Worm (Caenorhabditis elegans): ENCODE data around the gene Y45F3A.9.
A peak's percentile ranks its signal among the peaks of the same experiment; 100 is the strongest.

Y45F3A.9 gene

DNA sequence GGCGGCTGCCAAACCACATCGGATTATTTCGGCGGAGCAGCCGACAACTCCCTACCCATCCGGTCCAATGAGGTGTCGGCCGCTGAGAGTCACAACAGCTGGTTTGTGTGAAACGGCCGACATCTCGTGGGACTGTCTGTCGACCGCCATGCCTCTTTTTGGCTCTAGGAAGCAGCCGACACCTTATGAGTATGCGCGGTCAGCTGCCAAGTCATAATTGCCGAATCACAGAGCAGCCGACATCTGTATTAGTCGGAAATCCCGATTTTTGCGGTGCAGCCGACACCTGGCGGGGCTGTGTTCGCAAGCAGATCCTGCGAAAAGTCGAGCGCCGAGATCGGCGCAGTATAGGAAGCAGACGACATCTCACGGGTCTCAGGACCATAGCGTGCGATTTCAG is 2.9 kb downstream of the Y45F3A.9 start:
- TF ChIP-seq nfya-1 (tag; optimal IDR thresholded peaks at IDR 0.05) (no peak), C08G9.2 (tag; optimal IDR thresholded peaks at IDR 0.05) (no peak), pag-3 (tag; optimal IDR thresholded peaks at IDR 0.05; ENCODE audit: borderline replicate concordance) (no peak), pros-1 (tag; optimal IDR thresholded peaks at IDR 0.05) (no peak), sox-2 (GFP tag; IDR thresholded peaks at IDR 0.05) (no peak), zip-5 (tag; optimal IDR thresholded peaks at IDR 0.05) (no peak), lim-6 (tag; optimal IDR thresholded peaks at IDR 0.05) (no peak), dve-1 (tag; optimal IDR thresholded peaks at IDR 0.05) (no peak)

DNA sequence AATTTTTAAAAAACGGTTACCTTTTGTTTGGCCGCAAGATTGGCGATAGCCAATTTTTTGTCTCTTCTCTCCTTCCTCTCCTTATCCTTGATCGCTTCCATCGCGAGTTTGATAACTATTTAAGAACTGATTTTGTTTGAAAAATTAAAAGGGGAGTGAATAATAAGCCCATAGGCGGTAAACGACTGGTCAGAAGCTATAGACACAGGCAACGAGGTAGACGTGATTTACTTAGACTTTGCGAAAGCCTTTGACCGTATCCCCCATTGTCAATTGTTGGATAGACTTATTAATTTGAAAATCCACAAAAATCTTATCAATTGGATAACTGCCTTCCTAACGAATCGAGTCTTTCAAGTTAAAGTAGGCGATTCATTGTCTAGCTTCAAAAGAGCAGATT is 8.7 kb downstream of the Y45F3A.9 start, which contains the start of gene Y45F3A.5:
Gene Y45F3A.5 (minus strand): TSS at position 101 of the 400 bp plus-strand sequence.
- TF ChIP-seq ceh-48 (tag; optimal IDR thresholded peaks at IDR 0.05) (no peak), hlh-15 (tag; optimal IDR thresholded peaks at IDR 0.05) (no peak), npax-4 (tag; optimal IDR thresholded peaks at IDR 0.05) (no peak)

DNA sequence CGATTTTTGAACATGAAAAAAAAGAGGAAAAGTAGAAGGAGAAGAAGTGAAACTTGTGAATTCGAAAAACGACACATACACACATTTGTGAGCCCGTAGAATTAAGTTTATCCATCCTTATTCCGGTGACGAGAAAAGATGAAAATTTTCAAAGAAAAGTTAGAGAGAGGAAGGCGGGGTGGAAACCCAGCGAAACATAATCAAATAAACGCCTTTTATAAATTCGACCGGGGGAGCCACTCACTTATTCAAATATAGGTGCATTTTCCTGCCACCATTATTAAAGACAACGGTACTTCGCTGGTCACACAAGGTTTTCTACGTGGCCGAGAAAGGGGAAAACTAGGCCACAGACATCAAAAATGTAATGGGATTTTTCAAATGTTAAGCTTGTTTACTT is 11.5 kb downstream of the Y45F3A.9 start:
- TF ChIP-seq hlh-13 (GFP tag; optimal IDR thresholded peaks at IDR 0.05) (no peak), unc-42 (tag; optimal IDR thresholded peaks at IDR 0.05) (peak; percentile 91)

DNA sequence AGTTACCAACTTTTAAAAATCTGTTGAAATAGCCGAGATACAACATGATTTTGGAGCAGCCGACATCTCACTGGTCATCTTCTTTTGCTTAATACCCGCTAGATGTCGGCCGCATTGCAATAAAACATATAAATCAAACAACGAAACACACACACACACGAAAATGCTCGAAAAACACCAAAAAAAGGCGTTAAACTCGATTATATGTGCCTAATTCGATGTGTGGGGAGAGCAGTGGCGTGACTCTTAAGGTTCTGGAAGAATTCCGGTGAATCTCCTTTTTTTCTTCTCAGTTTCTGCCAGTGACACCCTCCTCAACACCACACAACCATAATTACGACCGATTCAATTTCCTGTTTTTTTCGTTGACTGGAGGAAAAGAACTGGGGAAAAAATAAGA is 14.8 kb downstream of the Y45F3A.9 start:
- TF ChIP-seq unc-42 (tag; optimal IDR thresholded peaks at IDR 0.05) (peak; percentile 13), pag-3 (tag; optimal IDR thresholded peaks at IDR 0.05; ENCODE audit: borderline replicate concordance) (no peak), ttx-3 (tag; optimal IDR thresholded peaks at IDR 0.05) (no peak), tbx-7 (tag; optimal IDR thresholded peaks at IDR 0.05) (no peak), lim-6 (tag; optimal IDR thresholded peaks at IDR 0.05) (no peak), pqm-1 (tag; optimal IDR thresholded peaks at IDR 0.05) (no peak), ceh-45 (GFP tag; IDR thresholded peaks at IDR 0.05) (no peak)

DNA sequence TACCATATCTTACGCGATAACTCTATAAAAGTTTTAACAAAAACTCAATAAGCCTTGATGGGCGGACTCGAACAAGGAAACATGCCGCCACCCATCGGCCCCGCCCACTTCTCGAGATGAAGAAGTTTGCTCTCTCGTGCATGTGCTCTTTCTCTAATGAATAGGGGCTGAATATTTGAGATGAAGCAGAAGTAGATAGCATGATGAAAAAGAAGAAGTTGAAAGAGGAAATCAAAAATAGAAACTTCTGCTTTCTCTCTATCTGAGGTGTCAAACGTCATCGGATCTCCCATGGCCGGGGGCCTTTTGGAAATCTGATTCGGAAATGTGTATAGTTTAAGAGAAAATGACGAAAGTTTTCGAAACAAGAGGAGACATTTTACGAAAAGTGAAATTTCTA is 16.1 kb downstream of the Y45F3A.9 start:
- TF ChIP-seq pag-3 (tag; optimal IDR thresholded peaks at IDR 0.05; ENCODE audit: borderline replicate concordance), result no peak
- TF ChIP-seq unc-42 (tag; optimal IDR thresholded peaks at IDR 0.05), result peak; percentile 20

ce11 chrIII:10577782-10578181 is 17.2 kb downstream of the Y45F3A.9 start:
- TF ChIP-seq sox-2 (GFP tag; IDR thresholded peaks at IDR 0.05), result no peak
- TF ChIP-seq unc-42 (tag; optimal IDR thresholded peaks at IDR 0.05), result peak; percentile 13
- TF ChIP-seq dmd-4 (tag; optimal IDR thresholded peaks at IDR 0.05; ENCODE audit: borderline replicate concordance), result no peak
- no peak for TF ChIP-seq ztf-16 (tag; optimal IDR thresholded peaks at IDR 0.05)
- TF ChIP-seq hlh-6 (tag; optimal IDR thresholded peaks at IDR 0.05), result no peak

- TF ChIP-seq ceh-34 (tag; optimal IDR thresholded peaks at IDR 0.05) (no peak), sdc-2 (tag; optimal IDR thresholded peaks at IDR 0.05) (no peak)
These were observed 19.6 kb downstream of the Y45F3A.9 start, which contains the start of gene Y45F3A.4 for ce11 chrIII:10575320-10575719. Y45F3A.4 (minus strand) TSS chrIII:10575420.

ce11 chrIII:10569246-10569645 is 25.7 kb downstream of the Y45F3A.9 start:
- TF ChIP-seq nfya-1 (tag; optimal IDR thresholded peaks at IDR 0.05) (peak; percentile 75), pha-4 (tag; optimal IDR thresholded peaks at IDR 0.05) (no peak)

DNA sequence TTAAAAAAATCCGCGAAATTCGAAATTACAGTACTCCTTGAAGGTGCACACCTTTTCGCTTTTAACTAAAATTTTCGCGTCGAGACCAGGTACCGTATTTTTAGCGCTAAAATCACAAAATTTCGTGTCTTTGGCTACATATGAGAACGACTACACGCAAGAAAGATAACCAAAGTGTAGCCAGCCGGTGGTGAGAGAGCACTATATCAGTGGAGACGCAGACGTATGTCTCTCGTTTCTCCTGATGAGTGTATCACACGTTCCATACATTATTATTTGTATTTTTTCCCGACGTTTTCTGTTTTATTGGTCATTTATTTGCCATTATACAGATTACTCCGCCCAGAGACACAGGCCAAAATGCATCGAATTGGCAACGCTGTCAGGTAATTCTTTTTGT is 29.0 kb downstream of the Y45F3A.9 start, which contains the start of gene acdh-11:
Gene acdh-11 (plus strand): TSS at position 333 of the 400 bp plus-strand sequence.
- TF ChIP-seq elt-2 (tag; optimal IDR thresholded peaks at IDR 0.05), result peak; percentile 19
- TF ChIP-seq hlh-13 (GFP tag; optimal IDR thresholded peaks at IDR 0.05), result no peak
- TF ChIP-seq C38D4.7 (GFP tag; optimal IDR thresholded peaks at IDR 0.05), result no peak
- TF ChIP-seq gmeb-2 (tag; optimal IDR thresholded peaks at IDR 0.05), result no peak
- TF ChIP-seq ceh-48 (tag; optimal IDR thresholded peaks at IDR 0.05), result no peak

Measured in whole organism, late embryonic.